Worm (Caenorhabditis elegans): ENCODE data around the gene nrf-5.
A peak's percentile ranks its signal among the peaks of the same experiment; 100 is the strongest.

The nrf-5 gene

DNA sequence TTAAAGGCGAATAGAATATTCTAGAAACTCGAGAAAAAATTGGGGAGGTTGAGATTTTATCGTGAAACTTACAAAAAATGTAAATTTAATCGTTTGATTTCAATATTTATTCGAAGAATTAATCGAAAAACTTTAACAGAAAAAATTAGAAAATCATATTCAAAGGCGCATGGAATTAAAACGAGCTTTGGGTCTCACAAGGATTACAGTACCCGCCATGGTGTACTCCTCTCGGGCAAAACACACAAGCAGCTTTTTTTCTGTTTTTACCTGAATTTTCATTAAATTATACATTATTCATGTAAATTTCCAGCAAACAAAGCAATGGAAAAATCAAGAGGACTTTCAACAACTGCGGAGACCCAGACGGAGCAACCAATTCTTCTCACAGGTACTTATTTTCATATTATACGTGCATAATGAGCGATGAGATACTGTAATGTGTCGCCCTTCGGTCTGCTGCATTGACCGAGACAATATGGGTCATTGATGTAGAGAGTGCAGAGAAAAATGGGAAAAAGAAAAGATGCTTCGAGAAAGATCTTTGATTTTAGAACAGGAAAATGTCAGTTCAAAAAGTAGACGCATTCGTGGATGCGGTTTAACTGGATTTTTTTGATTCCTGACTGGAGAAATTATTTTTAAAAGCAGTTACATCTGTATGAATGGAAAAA is 40.7 kb upstream of the nrf-5 start, which contains the start of the genes F53C11.4 and F53C11.5:
TSS of gene F53C11.4 (minus strand) at position 128 of the 674 bp plus-strand sequence.
TSS of gene F53C11.5 (plus strand) at position 325 of the 674 bp plus-strand sequence.
- TF ChIP-seq egl-27 (tag; optimal IDR thresholded peaks at IDR 0.05): peak; percentile 0
- TF ChIP-seq crh-2 (tag; optimal IDR thresholded peaks at IDR 0.05): peak; percentile 49
- peak; percentile 26 for TF ChIP-seq F13H6.1 (tag; optimal IDR thresholded peaks at IDR 0.05)
- TF ChIP-seq ZK546.5 (tag; optimal IDR thresholded peaks at IDR 0.05): no peak
- TF ChIP-seq lin-39 (tag; optimal IDR thresholded peaks at IDR 0.05): no peak
- TF ChIP-seq snpc-4 (tag; optimal IDR thresholded peaks at IDR 0.05): no peak
- TF ChIP-seq ceh-16 (tag; optimal IDR thresholded peaks at IDR 0.05): no peak
- TF ChIP-seq nhr-6 (tag; optimal IDR thresholded peaks at IDR 0.05): no peak
- no peak for TF ChIP-seq nhr-25 (tag; optimal IDR thresholded peaks at IDR 0.05)
- peak; percentile 94 for TF ChIP-seq sma-9 (GFP tag; optimal IDR thresholded peaks at IDR 0.05)
- TF ChIP-seq sma-9 (tag; optimal IDR thresholded peaks at IDR 0.05): no peak
- no peak for TF ChIP-seq R02D3.7 (tag; optimal IDR thresholded peaks at IDR 0.05)
- no peak for TF ChIP-seq nhr-11 (tag; optimal IDR thresholded peaks at IDR 0.05)
- TF ChIP-seq skn-1 (tag; optimal IDR thresholded peaks at IDR 0.05): no peak
- TF ChIP-seq ama-1 (optimal IDR thresholded peaks at IDR 0.05): peak; percentile 32
- TF ChIP-seq mdl-1 (tag; optimal IDR thresholded peaks at IDR 0.05): no peak
- peak; percentile 13 for TF ChIP-seq nhr-129 (tag; optimal IDR thresholded peaks at IDR 0.05)
- no peak for TF ChIP-seq Y55F3AM.14 (GFP tag; optimal IDR thresholded peaks at IDR 0.05)
- no peak for TF ChIP-seq peb-1 (tag; optimal IDR thresholded peaks at IDR 0.05)
- TF ChIP-seq blmp-1 (tag; optimal IDR thresholded peaks at IDR 0.05; ENCODE audit: insufficient read depth): no peak
- no peak for TF ChIP-seq ztf-4 (tag; optimal IDR thresholded peaks at IDR 0.05)
- TF ChIP-seq mab-5 (tag; optimal IDR thresholded peaks at IDR 0.05): no peak
- TF ChIP-seq C34F6.9 (tag; optimal IDR thresholded peaks at IDR 0.05): peak; percentile 71
- no peak for TF ChIP-seq zag-1 (tag; optimal IDR thresholded peaks at IDR 0.05)
- TF ChIP-seq lsy-2 (tag; optimal IDR thresholded peaks at IDR 0.05): peak in 1 of 2 experiments; percentile 77
- TF ChIP-seq unc-39 (tag; optimal IDR thresholded peaks at IDR 0.05): no peak
- TF ChIP-seq sem-4 (tag; optimal IDR thresholded peaks at IDR 0.05): no peak
- no peak for TF ChIP-seq ceh-82 (tag; optimal IDR thresholded peaks at IDR 0.05)
- TF ChIP-seq nhr-10 (tag; optimal IDR thresholded peaks at IDR 0.05): no peak
- no peak for TF ChIP-seq ztf-1 (GFP tag; conservative IDR thresholded peaks at IDR 0.05)
- no peak for TF ChIP-seq nhr-237 (tag; optimal IDR thresholded peaks at IDR 0.05)
- TF ChIP-seq fos-1 (tag; optimal IDR thresholded peaks at IDR 0.05): peak; percentile 59
- TF ChIP-seq gmeb-1 (tag; optimal IDR thresholded peaks at IDR 0.05): peak; percentile 17
- no peak for TF ChIP-seq elt-1 (tag; optimal IDR thresholded peaks at IDR 0.05)
- peak; percentile 94 for TF ChIP-seq sma-3 (GFP tag; optimal IDR thresholded peaks at IDR 0.05)
- peak; percentile 16 for TF ChIP-seq lin-13 (GFP tag; optimal IDR thresholded peaks at IDR 0.05)
- no peak for TF ChIP-seq dmd-4 (tag; optimal IDR thresholded peaks at IDR 0.05)
- no peak for TF ChIP-seq elt-3 (tag; optimal IDR thresholded peaks at IDR 0.05)

DNA sequence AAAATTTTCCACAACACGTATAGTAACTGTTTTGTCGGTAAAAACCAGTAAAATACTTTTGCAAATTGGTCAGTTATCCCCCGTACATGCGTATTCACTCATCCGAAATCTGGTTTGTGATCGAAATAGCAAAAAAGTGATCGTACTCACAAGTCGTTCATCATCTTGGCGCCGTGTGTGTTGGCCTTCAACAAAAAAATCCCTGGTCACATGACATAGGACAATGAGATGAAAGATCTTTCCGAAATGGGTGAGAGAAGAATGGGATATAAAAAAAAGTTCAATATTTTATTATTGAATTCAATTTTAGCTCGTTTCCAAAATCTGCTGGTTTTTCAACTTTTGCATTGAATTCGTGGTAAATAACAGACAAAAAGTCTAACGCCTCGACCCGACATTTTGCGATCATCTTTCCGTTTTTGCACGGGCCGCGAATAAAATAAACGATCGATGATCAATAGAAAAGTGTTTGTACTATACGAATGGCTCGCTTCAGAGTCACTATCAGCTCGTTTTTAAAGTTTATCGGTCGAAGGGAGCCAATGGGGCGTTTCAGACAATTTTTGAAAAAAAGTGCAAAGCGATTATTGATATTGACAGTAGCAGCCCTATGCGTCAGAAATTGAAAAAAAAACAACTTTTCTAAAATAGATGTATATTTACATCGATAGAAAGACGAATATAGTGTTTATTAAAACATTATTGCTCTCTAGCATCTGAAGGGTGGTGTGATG is 40.0 kb upstream of the nrf-5 start:
- TF ChIP-seq fos-1 (tag; optimal IDR thresholded peaks at IDR 0.05) (peak; percentile 9), unc-62 (GFP tag; optimal IDR thresholded peaks at IDR 0.05) (no peak), unc-39 (tag; optimal IDR thresholded peaks at IDR 0.05) (no peak), nhr-21 (tag; optimal IDR thresholded peaks at IDR 0.05) (peak; percentile 39), lin-39 (tag; optimal IDR thresholded peaks at IDR 0.05) (no peak), nhr-10 (tag; optimal IDR thresholded peaks at IDR 0.05) (no peak), C34F6.9 (tag; optimal IDR thresholded peaks at IDR 0.05) (no peak), ztf-1 (GFP tag; conservative IDR thresholded peaks at IDR 0.05) (no peak), sem-4 (tag; optimal IDR thresholded peaks at IDR 0.05) (peak; percentile 23), crh-2 (tag; optimal IDR thresholded peaks at IDR 0.05) (peak; percentile 10), unc-55 (GFP tag; optimal IDR thresholded peaks at IDR 0.05) (no peak), sma-3 (GFP tag; optimal IDR thresholded peaks at IDR 0.05) (no peak), aly-2 (tag; optimal IDR thresholded peaks at IDR 0.05) (no peak), ceh-16 (tag; optimal IDR thresholded peaks at IDR 0.05) (no peak), ama-1 (optimal IDR thresholded peaks at IDR 0.05) (no peak), dmd-4 (tag; optimal IDR thresholded peaks at IDR 0.05) (no peak), peb-1 (tag; optimal IDR thresholded peaks at IDR 0.05) (no peak), mab-5 (tag; optimal IDR thresholded peaks at IDR 0.05) (no peak), mbf-1 (tag; optimal IDR thresholded peaks at IDR 0.05) (no peak), nhr-237 (tag; optimal IDR thresholded peaks at IDR 0.05) (no peak), mdl-1 (tag; optimal IDR thresholded peaks at IDR 0.05) (no peak), nhr-25 (tag; optimal IDR thresholded peaks at IDR 0.05) (peak; percentile 65), lin-13 (GFP tag; optimal IDR thresholded peaks at IDR 0.05) (no peak), gmeb-1 (tag; optimal IDR thresholded peaks at IDR 0.05) (no peak), F13H6.1 (tag; optimal IDR thresholded peaks at IDR 0.05) (peak; percentile 19), nhr-129 (tag; optimal IDR thresholded peaks at IDR 0.05) (peak; percentile 50), ceh-82 (tag; optimal IDR thresholded peaks at IDR 0.05) (no peak), elt-3 (tag; optimal IDR thresholded peaks at IDR 0.05) (no peak), alr-1 (tag; optimal IDR thresholded peaks at IDR 0.05) (no peak), nhr-23 (tag; optimal IDR thresholded peaks at IDR 0.05) (no peak), nhr-11 (tag; optimal IDR thresholded peaks at IDR 0.05) (no peak), Y55F3AM.14 (GFP tag; optimal IDR thresholded peaks at IDR 0.05) (no peak), snpc-4 (tag; optimal IDR thresholded peaks at IDR 0.05) (no peak), nhr-12 (tag; optimal IDR thresholded peaks at IDR 0.05) (no peak), ZK546.5 (tag; optimal IDR thresholded peaks at IDR 0.05) (no peak), sma-9 (GFP tag; optimal IDR thresholded peaks at IDR 0.05) (peak; percentile 67), sma-9 (tag; optimal IDR thresholded peaks at IDR 0.05) (no peak), skn-1 (tag; optimal IDR thresholded peaks at IDR 0.05) (no peak), lsy-2 (tag; optimal IDR thresholded peaks at IDR 0.05) (no peak), nhr-6 (tag; optimal IDR thresholded peaks at IDR 0.05) (no peak)
